Fruit fly (Drosophila melanogaster): ENCODE results near the gene CG14088.

CG14088 gene

dm6 chr3L:19231608-19232007 lies 38.8 kb downstream of the CG14088 start:
- no peak for TF ChIP-seq noc (tag; optimal IDR thresholded peaks at IDR 0.05)

DNA sequence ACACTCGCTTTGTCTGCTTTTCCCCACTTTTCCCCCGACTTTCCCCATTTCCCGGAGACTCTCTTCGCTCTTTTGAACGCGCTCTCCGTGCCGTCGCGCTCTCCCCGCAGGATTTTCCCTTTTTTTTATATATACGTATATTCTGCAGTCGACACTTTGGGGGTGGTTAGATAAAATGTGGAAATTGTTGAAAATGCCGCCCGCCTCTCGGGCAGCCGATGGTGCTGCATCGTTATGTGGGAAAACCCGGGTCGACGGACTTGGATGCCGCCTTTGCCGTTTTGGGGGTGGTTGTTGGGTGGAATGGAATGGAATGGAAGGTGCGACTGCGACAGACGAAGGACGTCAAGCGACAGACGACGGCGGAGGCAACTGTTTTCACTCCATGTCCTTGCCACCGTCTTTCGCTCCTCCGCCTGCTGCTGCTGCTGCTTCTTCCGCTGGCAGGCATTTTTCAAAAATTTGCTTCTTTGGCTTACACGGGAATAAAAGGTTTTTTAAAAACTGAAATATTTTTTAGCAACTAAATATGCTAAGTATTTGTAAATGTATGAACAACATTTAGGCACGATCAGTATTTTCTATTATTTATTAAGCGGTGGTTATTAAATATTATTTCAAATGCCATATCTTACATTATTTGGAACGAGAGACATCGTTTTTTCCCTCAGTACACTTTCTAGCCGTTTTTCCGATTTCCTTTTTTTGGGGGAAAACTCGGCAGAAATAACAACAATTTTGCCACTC lies 39.5 kb downstream of the CG14088 start:
- TF ChIP-seq noc (tag; optimal IDR thresholded peaks at IDR 0.05) = no peak

DNA sequence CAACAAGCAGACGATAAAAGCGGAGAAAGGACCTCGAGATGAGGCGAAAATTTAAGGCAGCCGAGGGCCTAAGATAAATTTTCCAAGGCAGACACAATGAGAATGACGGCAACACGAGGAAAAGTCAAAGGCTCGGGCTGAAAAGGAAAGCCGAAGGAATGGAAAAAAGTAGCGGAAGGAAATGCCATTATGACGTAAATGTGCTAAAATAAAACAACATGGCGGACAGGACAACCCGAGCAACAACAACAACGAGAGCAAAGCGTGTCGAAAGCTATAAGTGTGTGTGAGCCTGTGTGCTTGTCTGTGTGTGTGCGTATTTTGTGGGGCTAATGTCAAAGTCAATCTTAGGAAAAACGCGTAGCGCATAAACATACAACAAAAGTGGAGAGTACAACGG lies 41.0 kb downstream of the CG14088 start:
- no peak for TF ChIP-seq noc (tag; optimal IDR thresholded peaks at IDR 0.05)

dm6 chr3L:19228857-19229398 lies 41.5 kb downstream of the CG14088 start:
- TF ChIP-seq noc (tag; optimal IDR thresholded peaks at IDR 0.05) = no peak

- TF ChIP-seq noc (tag; optimal IDR thresholded peaks at IDR 0.05) = no peak
Measured at dm6 chr3L:19228371-19228817, 42.0 kb downstream of the CG14088 start.

DNA sequence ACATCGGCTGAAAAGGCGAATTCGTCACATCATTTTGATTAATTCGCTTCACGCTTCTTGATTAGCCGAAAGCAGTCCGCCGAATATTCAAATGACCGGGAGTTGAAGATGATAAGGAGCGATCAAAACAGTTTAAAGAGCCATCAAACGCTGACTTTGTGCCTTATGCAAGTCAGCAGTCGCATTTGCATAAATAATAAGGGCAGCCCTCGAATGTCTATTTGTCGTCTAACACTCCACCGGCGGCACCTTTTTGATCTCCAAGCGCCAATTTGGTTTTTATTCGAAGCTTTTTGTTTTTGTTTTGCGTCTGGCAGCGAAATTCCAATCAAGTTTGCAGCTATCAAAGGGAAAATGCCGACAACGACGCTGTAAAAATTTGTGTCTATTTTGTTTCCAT lies 44.8 kb downstream of the CG14088 start:
- no peak for TF ChIP-seq noc (tag; optimal IDR thresholded peaks at IDR 0.05)

dm6 chr3L:19221455-19221854 lies 49.0 kb downstream of the CG14088 start:
- no peak for TF ChIP-seq noc (tag; optimal IDR thresholded peaks at IDR 0.05)
